Worm (Caenorhabditis elegans) whole organism, early embryonic: ENCODE results near the gene sea-2.

Experiments used
- B0310.2 ChIP-seq: sonication (generic microtip); optimal IDR thresholded peaks from 2 replicates; lab custom pipeline; 2016; ENCODE audit warnings: mild to moderate bottlenecking, missing genetic modification characterization, missing compliant biosample characterization
- ama-1 ChIP-seq: fragments of 150-350 bp; optimal IDR thresholded peaks from 2 replicates; lab custom pipeline; 2014
- ets-7 ChIP-seq: sonication (generic microtip); optimal IDR thresholded peaks from 2 replicates; lab custom pipeline; 2016; ENCODE audit warnings: missing genotype, missing genetic modification characterization, missing compliant biosample characterization
- flt-1 ChIP-seq: fragments of 200-800 bp; sonication (Bioruptor generic); IDR thresholded peaks from 2 replicates; pipeline ENCODE4 v1.3.6; 2022; ENCODE audit warnings: missing genetic modification characterization, missing compliant biosample characterization

DNA sequence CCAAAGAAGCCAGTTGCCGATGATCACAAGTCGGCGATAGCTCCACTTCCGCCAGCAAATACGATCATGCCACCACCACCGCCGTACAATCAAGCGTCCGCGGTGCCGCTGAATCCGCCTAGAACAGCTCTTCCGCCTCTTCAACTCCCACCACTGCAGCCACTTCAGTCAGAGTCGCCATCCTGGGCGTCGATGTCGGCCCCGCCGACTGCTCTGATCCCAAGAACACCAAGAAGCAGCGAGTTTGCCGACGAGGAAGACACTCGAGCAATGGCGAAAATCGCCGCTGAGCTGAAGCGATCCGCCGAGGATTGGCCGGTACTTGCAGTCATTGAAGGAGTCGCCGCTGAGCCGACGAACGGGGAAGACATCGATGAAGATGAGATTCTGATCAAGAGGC is 17.9 kb downstream of the sea-2 start:
- TF ChIP-seq flt-1 (GFP tag; lab: Robert Waterston, UW) (no peak), ets-7 (tag; lab: Kevin White, UChicago) (no peak), B0310.2 (no peak), ama-1 (lab: Kevin White, UChicago) (no peak)
